Fruit fly (Drosophila melanogaster) whole organism, adult: ENCODE data around the gene mIF2.

Source experiments
- CG11617 ChIP-seq: fragments of 200-800 bp; sonication (Bioruptor generic); optimal IDR thresholded peaks from 2 replicates; lab custom pipeline; 2017; ENCODE audit warnings: mild to moderate bottlenecking, missing biosample characterization, missing genetic modification reagents, missing genetic modification characterization
- CG12768 ChIP-seq: fragments of 200-800 bp; sonication (Bioruptor generic); optimal IDR thresholded peaks from 2 replicates; lab custom pipeline; 2017; ENCODE audit warnings: missing biosample characterization, missing genetic modification characterization, mild to moderate bottlenecking, moderate library complexity, missing genetic modification reagents
- CG14711 ChIP-seq: fragments of 200-800 bp; sonication (Bioruptor generic); optimal IDR thresholded peaks from 2 replicates; lab custom pipeline; 2018; ENCODE audit warnings: missing biosample characterization, mild to moderate bottlenecking, missing genetic modification characterization, moderate library complexity
- CG1620 ChIP-seq: fragments of 200-800 bp; sonication (Bioruptor generic); optimal IDR thresholded peaks from 2 replicates; lab custom pipeline; 2016; ENCODE audit warnings: missing biosample characterization, missing genetic modification characterization
- CG33017 ChIP-seq: fragments of 200-800 bp; sonication (Bioruptor generic); optimal IDR thresholded peaks from 2 replicates; lab custom pipeline; 2018; ENCODE audit warnings: missing biosample characterization, mild to moderate bottlenecking, missing genetic modification characterization, moderate library complexity
- CG5204 ChIP-seq: fragments of 200-800 bp; sonication (Bioruptor generic); optimal IDR thresholded peaks from 2 replicates; lab custom pipeline; 2016; ENCODE audit warnings: missing biosample characterization, missing genetic modification characterization
- CG7045 ChIP-seq: fragments of 200-800 bp; sonication (Bioruptor generic); optimal IDR thresholded peaks from 2 replicates; lab custom pipeline; 2017; ENCODE audit warnings: missing biosample characterization, mild to moderate bottlenecking, missing genetic modification characterization
- CG7101 ChIP-seq: fragments of 200-800 bp; sonication (Bioruptor generic); optimal IDR thresholded peaks from 2 replicates; lab custom pipeline; 2018; ENCODE audit warnings: missing biosample characterization, mild to moderate bottlenecking, missing genetic modification characterization, moderate library complexity
- Clk ChIP-seq: fragments of 200-800 bp; sonication (Bioruptor generic); optimal IDR thresholded peaks from 2 replicates; lab custom pipeline; 2017; ENCODE audit warnings: missing biosample characterization, missing genetic modification characterization
- Crg-1 ChIP-seq: fragments of 200-800 bp; sonication (Bioruptor generic); optimal IDR thresholded peaks from 2 replicates; lab custom pipeline; 2016; ENCODE audit warnings: missing biosample characterization, missing genetic modification characterization
- Mnt ChIP-seq: fragments of 200-800 bp; sonication (Bioruptor generic); optimal IDR thresholded peaks from 2 replicates; lab custom pipeline; 2016; ENCODE audit warnings: missing biosample characterization, mild to moderate bottlenecking, missing genetic modification characterization
- bab1 ChIP-seq: fragments of 200-800 bp; sonication (Bioruptor generic); optimal IDR thresholded peaks from 3 replicates; lab custom pipeline; 2019; ENCODE audit warnings: missing biosample characterization, mild to moderate bottlenecking, missing genetic modification characterization, moderate library complexity
- cic ChIP-seq: fragments of 200-800 bp; sonication (Bioruptor generic); optimal IDR thresholded peaks from 2 replicates; lab custom pipeline; 2017; ENCODE audit warnings: missing biosample characterization, mild to moderate bottlenecking, missing genetic modification characterization, moderate library complexity
- cnc ChIP-seq, 2 experiments: fragments of >200 bp; optimal IDR thresholded peaks; 2 replicates each; lab custom pipeline; 2017
- kay ChIP-seq: fragments of 200-800 bp; sonication (Bioruptor generic); peaks from one replicate; lab custom pipeline; 2016; ENCODE audit warnings: missing biosample characterization, missing genetic modification characterization, borderline replicate concordance
- ovo ChIP-seq: fragments of 200-800 bp; sonication (Bioruptor generic); optimal IDR thresholded peaks from 2 replicates; lab custom pipeline; 2016; ENCODE audit warnings: missing biosample characterization, missing genetic modification characterization
- pad ChIP-seq: fragments of 200-800 bp; sonication (Bioruptor generic); optimal IDR thresholded peaks from 3 replicates; lab custom pipeline; 2017; ENCODE audit warnings: missing biosample characterization, missing genetic modification characterization, mild to moderate bottlenecking, moderate library complexity, missing genetic modification reagents
- tj ChIP-seq: fragments of 200-800 bp; sonication (Bioruptor generic); optimal IDR thresholded peaks from 3 replicates; lab custom pipeline; 2017; ENCODE audit warnings: missing biosample characterization, mild to moderate bottlenecking, missing genetic modification characterization, moderate library complexity
- toe ChIP-seq: fragments of 200-800 bp; sonication (Bioruptor generic); optimal IDR thresholded peaks from 2 replicates; lab custom pipeline; 2016; ENCODE audit warnings: missing biosample characterization, missing genetic modification characterization

Gene mIF2

dm6 chr3R:28584237-28584834, 39.7 kb upstream of the mIF2 start:
- no peak for TF ChIP-seq cnc (optimal IDR thresholded peaks at IDR 0.05; lab: Kevin White, UChicago)
- TF ChIP-seq CG7101 (tag; lab: Kevin White, UChicago) = no peak
- TF ChIP-seq Mnt (GFP tag; lab: Kevin White, UChicago) = no peak
- no peak for TF ChIP-seq bab1
- TF ChIP-seq CG7045 (GFP tag; lab: Kevin White, UChicago) = no peak
- TF ChIP-seq CG5204 (GFP tag; lab: Kevin White, UChicago) = no peak
- no peak for TF ChIP-seq toe
- no peak for TF ChIP-seq cic (GFP tag; lab: Kevin White, UChicago)
- TF ChIP-seq tj (GFP tag; lab: Kevin White, UChicago) = no peak
- no peak for TF ChIP-seq CG33017 (tag; lab: Kevin White, UChicago)
- no peak for TF ChIP-seq kay
- no peak for TF ChIP-seq CG12768 (GFP tag; lab: Kevin White, UChicago)
- no peak for TF ChIP-seq CG11617 (GFP tag; lab: Kevin White, UChicago)
- TF ChIP-seq ovo (GFP tag; lab: Kevin White, UChicago) = no peak
- TF ChIP-seq Crg-1 (GFP tag; lab: Kevin White, UChicago) = no peak
- TF ChIP-seq CG14711 (tag; lab: Kevin White, UChicago) = no peak
- no peak for TF ChIP-seq CG1620
- no peak for TF ChIP-seq pad
- no peak for TF ChIP-seq Clk (GFP tag; lab: Kevin White, UChicago)

dm6 chr3R:28582629-28583028, 38.0 kb upstream of the mIF2 start:
- TF ChIP-seq pad = no peak
- no peak for TF ChIP-seq Crg-1 (GFP tag; lab: Kevin White, UChicago)
- TF ChIP-seq CG14711 (tag; lab: Kevin White, UChicago) = no peak
- TF ChIP-seq CG12768 (GFP tag; lab: Kevin White, UChicago) = no peak
- TF ChIP-seq cic (GFP tag; lab: Kevin White, UChicago) = no peak
- TF ChIP-seq Mnt (GFP tag; lab: Kevin White, UChicago) = no peak
- no peak for TF ChIP-seq toe
- TF ChIP-seq kay = no peak
- no peak for TF ChIP-seq ovo (GFP tag; lab: Kevin White, UChicago)
- TF ChIP-seq tj (GFP tag; lab: Kevin White, UChicago) = no peak
- TF ChIP-seq CG7101 (tag; lab: Kevin White, UChicago) = no peak
- no peak for TF ChIP-seq CG11617 (GFP tag; lab: Kevin White, UChicago)
- no peak for TF ChIP-seq CG1620
- TF ChIP-seq CG33017 (tag; lab: Kevin White, UChicago) = no peak
- no peak for TF ChIP-seq CG7045 (GFP tag; lab: Kevin White, UChicago)

dm6 chr3R:28580540-28581095, 36.0 kb upstream of the mIF2 start:
- no peak for TF ChIP-seq Mnt (GFP tag; lab: Kevin White, UChicago)
- TF ChIP-seq ovo (GFP tag; lab: Kevin White, UChicago) = peak; percentile 70
- no peak for TF ChIP-seq CG1620
- TF ChIP-seq CG12768 (GFP tag; lab: Kevin White, UChicago) = peak; percentile 38
- no peak for TF ChIP-seq CG33017 (tag; lab: Kevin White, UChicago)
- TF ChIP-seq Clk (GFP tag; lab: Kevin White, UChicago) = no peak
- peak; percentile 25 for TF ChIP-seq cic (GFP tag; lab: Kevin White, UChicago)
- TF ChIP-seq CG11617 (GFP tag; lab: Kevin White, UChicago) = peak; percentile 31
- peak; percentile 23 for TF ChIP-seq Crg-1 (GFP tag; lab: Kevin White, UChicago)
- TF ChIP-seq CG7101 (tag; lab: Kevin White, UChicago) = no peak

- peak; percentile 68 for TF ChIP-seq kay
- TF ChIP-seq cic (GFP tag; lab: Kevin White, UChicago) = no peak
Observed at dm6 chr3R:28580013-28580412, 35.4 kb upstream of the mIF2 start.

dm6 chr3R:28579501-28579900, 34.9 kb upstream of the mIF2 start:
- TF ChIP-seq Mnt (GFP tag; lab: Kevin White, UChicago) (no peak), bab1 (no peak), toe (no peak), CG11617 (GFP tag; lab: Kevin White, UChicago) (no peak), tj (GFP tag; lab: Kevin White, UChicago) (no peak), Clk (GFP tag; lab: Kevin White, UChicago) (no peak), CG14711 (tag; lab: Kevin White, UChicago) (no peak)

- no peak for TF ChIP-seq Clk (GFP tag; lab: Kevin White, UChicago)
- no peak for TF ChIP-seq CG5204 (GFP tag; lab: Kevin White, UChicago)
- no peak for TF ChIP-seq CG7045 (GFP tag; lab: Kevin White, UChicago)
- TF ChIP-seq kay = no peak
- TF ChIP-seq CG14711 (tag; lab: Kevin White, UChicago) = no peak
- no peak for TF ChIP-seq CG1620
- TF ChIP-seq CG11617 (GFP tag; lab: Kevin White, UChicago) = no peak
- no peak for TF ChIP-seq pad
- no peak for TF ChIP-seq Crg-1 (GFP tag; lab: Kevin White, UChicago)
- no peak for TF ChIP-seq tj (GFP tag; lab: Kevin White, UChicago)
- no peak for TF ChIP-seq CG7101 (tag; lab: Kevin White, UChicago)
- TF ChIP-seq CG33017 (tag; lab: Kevin White, UChicago) = no peak
Observed at dm6 chr3R:28576838-28577237, 32.2 kb upstream of the mIF2 start.
